Fruit fly (Drosophila melanogaster) whole organism, wandering third instar larva: ENCODE data around the gene ppk19.

Source experiments
- Abd-B ChIP-seq: fragments of >200 bp; optimal IDR thresholded peaks from 2 replicates; lab custom pipeline; 2017; ENCODE audit warnings: missing biosample characterization, missing genetic modification characterization
- CG32264 ChIP-seq: fragments of 200-800 bp; sonication (Bioruptor generic); optimal IDR thresholded peaks from 2 replicates; lab custom pipeline; 2016; ENCODE audit warnings: missing biosample characterization, missing genetic modification characterization
- CG9705 ChIP-seq: fragments of 200-800 bp; sonication (Bioruptor generic); optimal IDR thresholded peaks from 2 replicates; lab custom pipeline; 2018; ENCODE audit warnings: missing biosample characterization, mild to moderate bottlenecking, missing genetic modification characterization
- Dfd ChIP-seq: fragments of >200 bp; optimal IDR thresholded peaks from 2 replicates; lab custom pipeline; 2017; ENCODE audit warnings: missing biosample characterization, missing genetic modification characterization
- Dif ChIP-seq: fragments of 200-275, 200-300 bp; sonication (Bioruptor generic); optimal IDR thresholded peaks from 2 replicates; lab custom pipeline; 2018; ENCODE audit warnings: missing biosample characterization, missing genetic modification characterization; ENCODE audit not compliant: partially characterized antibody
- GATAd ChIP-seq: sonication (Bioruptor generic); optimal IDR thresholded peaks from 2 replicates; lab custom pipeline; 2016; ENCODE audit warnings: missing biosample characterization, missing genetic modification characterization
- HLH106 ChIP-seq: fragments of 200-800 bp; optimal IDR thresholded peaks from 3 replicates; lab custom pipeline; 2019; ENCODE audit warnings: missing biosample characterization, mild to moderate bottlenecking, missing genetic modification characterization, moderate library complexity
- Hnf4 ChIP-seq: fragments of 200-800 bp; sonication (Bioruptor generic); optimal IDR thresholded peaks from 2 replicates; lab custom pipeline; 2016; ENCODE audit warnings: missing biosample characterization, mild to moderate bottlenecking, missing genetic modification characterization
- Hr78 ChIP-seq: fragments of >200 bp; optimal IDR thresholded peaks from 2 replicates; lab custom pipeline; 2017; ENCODE audit warnings: missing biosample characterization, missing genetic modification characterization
- Hr83 ChIP-seq: fragments of 200-300 bp; sonication (Bioruptor generic); optimal IDR thresholded peaks from 2 replicates; lab custom pipeline; 2016; ENCODE audit warnings: missing biosample characterization, mild to moderate bottlenecking, missing genetic modification characterization, moderate library complexity; ENCODE audit not compliant: poor library complexity, severe bottlenecking
- Jra ChIP-seq: sonication (Bioruptor generic); optimal IDR thresholded peaks from 2 replicates; lab custom pipeline; 2016; ENCODE audit warnings: missing biosample characterization, missing genetic modification characterization
- Mio ChIP-seq: sonication (Bioruptor generic); optimal IDR thresholded peaks from 2 replicates; lab custom pipeline; 2016; ENCODE audit warnings: missing biosample characterization, missing genetic modification characterization
- N ChIP-seq: fragments of >200 bp; optimal IDR thresholded peaks from 2 replicates; lab custom pipeline; 2018; ENCODE audit warnings: missing biosample characterization, missing external identifiers, missing genetic modification characterization
- OdsH ChIP-seq: fragments of 200-800 bp; sonication (Bioruptor generic); optimal IDR thresholded peaks from 2 replicates; lab custom pipeline; 2016; ENCODE audit warnings: missing biosample characterization, mild to moderate bottlenecking, missing genetic modification characterization
- Rel ChIP-seq, 2 experiments: fragments of 200-800 bp; sonication (Bioruptor generic) in 1 of 2; optimal IDR thresholded peaks; 2 replicates in 1 of 2; 3 replicates in 1 of 2; lab custom pipeline; 2016 to 2019; ENCODE audit warnings: mild to moderate bottlenecking in 2 of 2, missing biosample characterization in 2 of 2, missing genetic modification characterization in 2 of 2, moderate library complexity in 1 of 2
- br ChIP-seq: fragments of 200-800 bp; sonication (Bioruptor generic); optimal IDR thresholded peaks from 2 replicates; lab custom pipeline; 2016; ENCODE audit warnings: missing biosample characterization, missing genetic modification characterization
- brk ChIP-seq: fragments of 200-800 bp; sonication (Bioruptor generic); optimal IDR thresholded peaks from 2 replicates; lab custom pipeline; 2016; ENCODE audit warnings: missing biosample characterization, mild to moderate bottlenecking, missing genetic modification characterization
- dl ChIP-seq, 2 experiments: fragments of 175-275, 200-275 bp in 1 of 2; fragments of 200-275 bp in 1 of 2; sonication (Bioruptor generic); optimal IDR thresholded peaks; lab custom pipeline; 2018; ENCODE audit warnings: mild to moderate bottlenecking in 2 of 2, missing biosample characterization in 2 of 2, missing genetic modification characterization in 2 of 2, moderate library complexity in 2 of 2; ENCODE audit not compliant: partially characterized antibody in 2 of 2, insufficient read depth in 1 of 2
- dmrt93B ChIP-seq: fragments of 200-800 bp; sonication (Bioruptor generic); optimal IDR thresholded peaks from 2 replicates; lab custom pipeline; 2018; ENCODE audit warnings: missing biosample characterization, mild to moderate bottlenecking, missing genetic modification characterization
- dsf ChIP-seq: sonication (Bioruptor generic); optimal IDR thresholded peaks from 2 replicates; lab custom pipeline; 2016; ENCODE audit warnings: missing biosample characterization, missing genetic modification characterization, borderline replicate concordance
- ey ChIP-seq: fragments of 200-800 bp; sonication (Bioruptor generic); optimal IDR thresholded peaks from 2 replicates; lab custom pipeline; 2016; ENCODE audit warnings: missing biosample characterization, missing genetic modification characterization
- foxo ChIP-seq, 2 experiments: fragments of 200-800 bp; sonication (Bioruptor generic); optimal IDR thresholded peaks; 2 replicates in 1 of 2; 3 replicates in 1 of 2; lab custom pipeline; 2016 to 2017; ENCODE audit warnings: missing biosample characterization in 2 of 2, missing genetic modification characterization in 2 of 2
- fru ChIP-seq: fragments of 200-800 bp; sonication (Bioruptor generic); optimal IDR thresholded peaks from 3 replicates; lab custom pipeline; 2016; ENCODE audit warnings: missing biosample characterization, mild to moderate bottlenecking, missing genetic modification characterization
- h ChIP-seq: fragments of 200-800 bp; sonication (Bioruptor generic); optimal IDR thresholded peaks from 3 replicates; lab custom pipeline; 2016; ENCODE audit warnings: missing biosample characterization, mild to moderate bottlenecking, missing genetic modification characterization
- lola ChIP-seq: fragments of >200 bp; optimal IDR thresholded peaks from 2 replicates; lab custom pipeline; 2017; ENCODE audit warnings: missing biosample characterization, missing genetic modification characterization
- pan ChIP-seq: fragments of >200 bp; optimal IDR thresholded peaks from 2 replicates; lab custom pipeline; 2017
- psq ChIP-seq: fragments of 200-800 bp; sonication (Bioruptor generic); optimal IDR thresholded peaks from 3 replicates; lab custom pipeline; 2017; ENCODE audit warnings: missing biosample characterization, mild to moderate bottlenecking, missing genetic modification characterization, moderate library complexity
- rgr ChIP-seq: fragments of 200-800 bp; sonication (Bioruptor generic); optimal IDR thresholded peaks from 3 replicates; lab custom pipeline; 2016; ENCODE audit warnings: missing biosample characterization, mild to moderate bottlenecking, missing genetic modification characterization
- sage ChIP-seq: fragments of 200-800 bp; sonication (Bioruptor generic); optimal IDR thresholded peaks from 2 replicates; lab custom pipeline; 2016; ENCODE audit warnings: missing biosample characterization, mild to moderate bottlenecking, missing genetic modification characterization
- sv ChIP-seq: fragments of 200-800 bp; sonication (Bioruptor generic); optimal IDR thresholded peaks from 3 replicates; lab custom pipeline; 2016; ENCODE audit warnings: missing biosample characterization, missing genetic modification characterization
- usp ChIP-seq: fragments of >200 bp; optimal IDR thresholded peaks from 2 replicates; lab custom pipeline; 2017; ENCODE audit warnings: missing biosample characterization, missing genetic modification characterization
- woc ChIP-seq: sonication (Bioruptor generic); optimal IDR thresholded peaks from 2 replicates; lab custom pipeline; 2016; ENCODE audit warnings: missing biosample characterization, mild to moderate bottlenecking, missing genetic modification characterization

Gene ppk19

dm6 chr3R:29701739-29702138, 29.5 kb downstream of the ppk19 start:
- TF ChIP-seq Dfd (GFP tag; lab: Kevin White, UChicago) (no peak), HLH106 (tag; lab: Kevin White, UChicago) (no peak), Mio (no peak), GATAd (GFP tag; lab: Kevin White, UChicago) (no peak), Hr83 (GFP tag; lab: Kevin White, UChicago) (no peak), rgr (GFP tag; lab: Kevin White, UChicago) (no peak), woc (no peak), Hr78 (GFP tag; lab: Kevin White, UChicago) (no peak), dl (GFP tag; optimal IDR thresholded peaks at IDR 0.05; lab: Kevin White, UChicago; ENCODE audit: insufficient read depth in 1 of 2, partially characterized antibody in 2 of 2) (no peak), Rel (GFP tag; optimal IDR thresholded peaks at IDR 0.05; lab: Kevin White, UChicago) (no peak), Rel (tag; optimal IDR thresholded peaks at IDR 0.05; lab: Kevin White, UChicago) (no peak), psq (no peak), pan (lab: Kevin White, UChicago) (no peak), dsf (no peak), ey (GFP tag; lab: Kevin White, UChicago) (no peak), brk (GFP tag; lab: Kevin White, UChicago) (no peak), br (GFP tag; lab: Kevin White, UChicago) (no peak), CG32264 (GFP tag; lab: Kevin White, UChicago) (no peak), Hnf4 (GFP tag; lab: Kevin White, UChicago) (no peak), CG9705 (no peak)
- TF ChIP-seq, all 38 proteins: peak for 0

dm6 chr3R:29704557-29704956, 32.3 kb downstream of the ppk19 start:
- TF ChIP-seq dmrt93B (GFP tag; lab: Kevin White, UChicago) (no peak), fru (peak; percentile 47), brk (GFP tag; lab: Kevin White, UChicago) (no peak), br (GFP tag; lab: Kevin White, UChicago) (peak; percentile 30), ey (GFP tag; lab: Kevin White, UChicago) (peak; percentile 34), foxo (GFP tag; optimal IDR thresholded peaks at IDR 0.05; lab: Kevin White, UChicago) (peak in 1 of 2 experiments; percentile 50), Hr83 (GFP tag; lab: Kevin White, UChicago) (no peak), Dfd (GFP tag; lab: Kevin White, UChicago) (no peak), h (peak; percentile 61), HLH106 (tag; lab: Kevin White, UChicago) (peak; percentile 45)
- TF ChIP-seq, all 38 proteins: peak for 6

dm6 chr3R:29705789-29706303, 33.6 kb downstream of the ppk19 start:
- TF ChIP-seq CG32264 (GFP tag; lab: Kevin White, UChicago) (no peak), Dif (GFP tag; lab: Kevin White, UChicago) (no peak), Abd-B (GFP tag; lab: Kevin White, UChicago) (no peak), Hnf4 (GFP tag; lab: Kevin White, UChicago) (no peak), foxo (GFP tag; optimal IDR thresholded peaks at IDR 0.05; lab: Kevin White, UChicago) (peak in 1 of 2 experiments; percentile 6)

- no peak for TF ChIP-seq usp
- TF ChIP-seq Jra = no peak
- no peak for TF ChIP-seq pan (lab: Kevin White, UChicago)
These were observed 35.0 kb downstream of the ppk19 start for dm6 chr3R:29707258-29707657.

- TF ChIP-seq Jra (no peak), sage (GFP tag; lab: Kevin White, UChicago) (no peak), foxo (GFP tag; optimal IDR thresholded peaks at IDR 0.05; lab: Kevin White, UChicago) (no peak), Dfd (GFP tag; lab: Kevin White, UChicago) (no peak), brk (GFP tag; lab: Kevin White, UChicago) (no peak), br (GFP tag; lab: Kevin White, UChicago) (no peak), lola (GFP tag; lab: Kevin White, UChicago) (no peak), N (GFP tag; lab: Kevin White, UChicago) (no peak), dl (GFP tag; optimal IDR thresholded peaks at IDR 0.05; lab: Kevin White, UChicago; ENCODE audit: insufficient read depth in 1 of 2, partially characterized antibody in 2 of 2) (no peak), HLH106 (tag; lab: Kevin White, UChicago) (no peak), woc (no peak), h (no peak), ey (GFP tag; lab: Kevin White, UChicago) (no peak), OdsH (GFP tag; lab: Kevin White, UChicago) (no peak), Hr83 (GFP tag; lab: Kevin White, UChicago) (no peak), dsf (no peak), sv (no peak), GATAd (GFP tag; lab: Kevin White, UChicago) (no peak), rgr (GFP tag; lab: Kevin White, UChicago) (no peak)
- TF ChIP-seq, all 38 proteins: peak for 0
These were observed 36.1 kb downstream of the ppk19 start for dm6 chr3R:29708322-29708721.
